Worm (Caenorhabditis elegans) whole organism, L4 larva: ENCODE measurements around the gene nas-13.

Source experiments
- Y75B8A.6 ChIP-seq: fragments of 200-800 bp; sonication (Bioruptor generic); IDR thresholded peaks from 2 replicates; pipeline ENCODE4 v1.3.6; 2022; ENCODE audit warnings: missing genetic modification reagents, missing genetic modification characterization, missing compliant biosample characterization
- ama-1 ChIP-seq: fragments of 150-350 bp; optimal IDR thresholded peaks from 2 replicates; lab custom pipeline; 2014; ENCODE audit warnings: inconsistent platforms, mixed read lengths
- ces-1 ChIP-seq: fragments of 150-350 bp; sonication (generic microtip); optimal IDR thresholded peaks from 4 replicates; lab custom pipeline; 2014; ENCODE audit warnings: missing biosample characterization, missing genetic modification reagents, missing genetic modification characterization
- ctbp-1 ChIP-seq: fragments of 200-800 bp; sonication (Bioruptor generic); IDR thresholded peaks from 2 replicates; pipeline ENCODE4 v1.3.6; 2022; ENCODE audit warnings: missing genetic modification reagents, missing genetic modification characterization, missing compliant biosample characterization
- daf-16 ChIP-seq, 3 experiments: sonication (generic microtip); optimal IDR thresholded peaks; 2 replicates each; lab custom pipeline; 2016 to 2017; ENCODE audit warnings: missing genetic modification characterization in 3 of 3, missing genetic modification reagents in 3 of 3, mild to moderate bottlenecking in 2 of 3, missing compliant biosample characterization in 2 of 3, missing biosample characterization in 1 of 3, moderate library complexity in 1 of 3
- dmd-8 ChIP-seq: fragments of 200-800 bp; sonication (Bioruptor generic); IDR thresholded peaks from 2 replicates; pipeline ENCODE4 v1.3.6; 2022; ENCODE audit warnings: missing genetic modification characterization, missing compliant biosample characterization
- egl-43 ChIP-seq: fragments of 200-800 bp; sonication (Bioruptor generic); IDR thresholded peaks from 2 replicates; pipeline ENCODE4 v1.3.6; 2022; ENCODE audit warnings: missing genetic modification reagents, missing genetic modification characterization, missing compliant biosample characterization
- fkh-10 ChIP-seq: fragments of 150-350 bp; optimal IDR thresholded peaks from 2 replicates; lab custom pipeline; 2014; ENCODE audit warnings: missing biosample characterization, missing genetic modification reagents, missing genetic modification characterization
- hlh-11 ChIP-seq: fragments of 200-800 bp; sonication (Bioruptor generic); optimal IDR thresholded peaks from 2 replicates; lab custom pipeline; 2018; ENCODE audit warnings: mild to moderate bottlenecking, missing genetic modification characterization, missing compliant biosample characterization
- jun-1 ChIP-seq: fragments of 150-350 bp; optimal IDR thresholded peaks from 2 replicates; lab custom pipeline; 2014; ENCODE audit warnings: missing biosample characterization, missing genetic modification reagents, missing genetic modification characterization
- mep-1 ChIP-seq: fragments of 150-350 bp; sonication (generic microtip); optimal IDR thresholded peaks from 3 replicates; lab custom pipeline; 2014; ENCODE audit warnings: missing biosample characterization, missing genetic modification characterization
- mes-2 ChIP-seq: sonication (generic microtip); optimal IDR thresholded peaks from 2 replicates; lab custom pipeline; 2016; ENCODE audit warnings: missing genotype, mild to moderate bottlenecking, missing genetic modification characterization, missing compliant biosample characterization; ENCODE audit not compliant: poor library complexity, severe bottlenecking
- mxl-2 ChIP-seq: fragments of 200-800 bp; sonication (Bioruptor generic); conservative IDR thresholded peaks from 2 replicates; pipeline ENCODE4 v1.3.6; 2022; ENCODE audit warnings: missing genetic modification reagents, missing genetic modification characterization, missing compliant biosample characterization
- nhr-25 ChIP-seq: sonication (generic microtip); optimal IDR thresholded peaks from 2 replicates; lab custom pipeline; 2017; ENCODE audit warnings: missing genetic modification characterization, mild to moderate bottlenecking, missing compliant biosample characterization, antibody characterized with exemption, moderate library complexity, borderline replicate concordance; ENCODE audit not compliant: insufficient read depth
- nhr-28 ChIP-seq: fragments of 150-350 bp; optimal IDR thresholded peaks from 2 replicates; lab custom pipeline; 2014; ENCODE audit warnings: missing biosample characterization, missing genetic modification characterization
- nhr-48 ChIP-seq: sonication (generic microtip); optimal IDR thresholded peaks from 2 replicates; lab custom pipeline; 2016; ENCODE audit warnings: mild to moderate bottlenecking, missing genetic modification characterization, missing compliant biosample characterization
- nhr-6 ChIP-seq: fragments of 150-350 bp; optimal IDR thresholded peaks from 2 replicates; lab custom pipeline; 2014; ENCODE audit warnings: missing biosample characterization, missing genetic modification characterization
- nhr-76 ChIP-seq: fragments of 150-350 bp; optimal IDR thresholded peaks from 2 replicates; lab custom pipeline; 2014; ENCODE audit warnings: missing biosample characterization, missing genetic modification characterization
- nhr-77 ChIP-seq: fragments of 150-350 bp; optimal IDR thresholded peaks from 2 replicates; lab custom pipeline; 2014; ENCODE audit warnings: missing biosample characterization, missing genetic modification characterization
- pha-4 ChIP-seq, 2 experiments: fragments of 150-350 bp in 1 of 2; fragments of 200-800 bp in 1 of 2; sonication (Bioruptor generic) in 1 of 2; IDR thresholded peaks in 1 of 2; optimal IDR thresholded peaks in 1 of 2; 2 replicates each; pipeline versions ENCODE4 v1.3.6 to Lab custom; 2014 to 2022; ENCODE audit warnings: missing genetic modification characterization in 2 of 2, missing genetic modification reagents in 2 of 2, missing biosample characterization in 1 of 2, missing compliant biosample characterization in 1 of 2
- sdz-12 ChIP-seq: fragments of 200-800 bp; sonication (Bioruptor generic); optimal IDR thresholded peaks from 2 replicates; lab custom pipeline; 2018; ENCODE audit warnings: mild to moderate bottlenecking, missing genetic modification characterization, missing compliant biosample characterization
- set-16 ChIP-seq: fragments of 200-800 bp; sonication (Bioruptor generic); IDR thresholded peaks from 2 replicates; pipeline ENCODE4 v1.3.6; 2022; ENCODE audit warnings: missing genetic modification reagents, missing genetic modification characterization, missing compliant biosample characterization
- skn-1 ChIP-seq: fragments of 150-350 bp; optimal IDR thresholded peaks from 2 replicates; lab custom pipeline; 2014; ENCODE audit warnings: missing biosample characterization, missing genetic modification characterization
- snpc-1.2 ChIP-seq: fragments of 200-800 bp; sonication (Bioruptor generic); IDR thresholded peaks from 2 replicates; pipeline ENCODE4 v1.3.6; 2022; ENCODE audit warnings: missing genetic modification reagents, missing genetic modification characterization, missing compliant biosample characterization
- unc-130 ChIP-seq: sonication (generic microtip); optimal IDR thresholded peaks from 2 replicates; lab custom pipeline; 2016; ENCODE audit warnings: missing genetic modification reagents, missing genetic modification characterization, missing compliant biosample characterization
- unc-62 ChIP-seq, 3 experiments: fragments of 150-350 bp in 1 of 3; sonication (generic microtip); optimal IDR thresholded peaks in 2 of 3; peaks in 1 of 3; 1 replicate in 1 of 3; 2 replicates in 2 of 3; lab custom pipeline; 2014 to 2017; ENCODE audit warnings: missing biosample characterization in 3 of 3, missing genetic modification characterization in 3 of 3, missing genetic modification reagents in 3 of 3, missing genotype in 1 of 3
- zag-1 ChIP-seq: fragments of 150-350 bp; optimal IDR thresholded peaks from 2 replicates; lab custom pipeline; 2014; ENCODE audit warnings: missing biosample characterization, missing genetic modification characterization
- zip-11 ChIP-seq: fragments of 200-800 bp; sonication (Bioruptor generic); IDR thresholded peaks from 2 replicates; pipeline ENCODE4 v1.3.6; 2022; ENCODE audit warnings: missing genetic modification characterization, missing compliant biosample characterization
- ztf-7 ChIP-seq: fragments of 150-350 bp; optimal IDR thresholded peaks from 2 replicates; lab custom pipeline; 2014; ENCODE audit warnings: missing biosample characterization, missing genetic modification characterization

Gene nas-13

DNA sequence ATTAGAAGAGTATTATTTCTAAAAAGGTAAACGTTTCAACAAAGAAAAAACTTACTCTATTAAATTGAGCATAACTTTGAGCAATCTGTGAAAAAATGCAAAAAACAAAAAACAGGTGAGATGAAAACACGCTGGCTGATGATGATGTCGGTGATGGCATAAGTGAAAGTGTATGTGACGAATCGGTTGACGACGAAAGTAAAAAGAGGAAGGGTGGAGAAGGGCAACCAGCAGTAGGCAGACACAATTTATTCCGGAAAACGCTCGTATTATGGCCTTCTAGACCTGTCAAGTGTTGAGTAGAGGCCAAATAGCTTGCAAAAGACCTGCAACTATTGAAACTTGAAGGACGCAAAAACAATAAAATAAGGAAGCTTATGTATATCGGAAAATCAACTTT is at the start of gene nas-13:
nas-13 (minus strand) TSS at position 323 of the 400 bp plus-strand sequence.
- TF ChIP-seq zip-11 (GFP tag; lab: Robert Waterston, UW), result no peak
- no peak for TF ChIP-seq nhr-28
- TF ChIP-seq ces-1 (GFP tag; lab: Kevin White, UChicago), result no peak
- no peak for TF ChIP-seq nhr-6 (tag; lab: Kevin White, UChicago)
- no peak for TF ChIP-seq jun-1 (tag; lab: Kevin White, UChicago)
- no peak for TF ChIP-seq dmd-8 (GFP tag; lab: Robert Waterston, UW)
- TF ChIP-seq nhr-25, result no peak
- TF ChIP-seq mes-2 (tag; lab: Kevin White, UChicago), result no peak
- no peak for TF ChIP-seq mep-1 (tag; lab: Kevin White, UChicago)
- TF ChIP-seq hlh-11 (tag; lab: Kevin White, UChicago), result no peak
- TF ChIP-seq ztf-7 (tag; lab: Kevin White, UChicago), result no peak

DNA sequence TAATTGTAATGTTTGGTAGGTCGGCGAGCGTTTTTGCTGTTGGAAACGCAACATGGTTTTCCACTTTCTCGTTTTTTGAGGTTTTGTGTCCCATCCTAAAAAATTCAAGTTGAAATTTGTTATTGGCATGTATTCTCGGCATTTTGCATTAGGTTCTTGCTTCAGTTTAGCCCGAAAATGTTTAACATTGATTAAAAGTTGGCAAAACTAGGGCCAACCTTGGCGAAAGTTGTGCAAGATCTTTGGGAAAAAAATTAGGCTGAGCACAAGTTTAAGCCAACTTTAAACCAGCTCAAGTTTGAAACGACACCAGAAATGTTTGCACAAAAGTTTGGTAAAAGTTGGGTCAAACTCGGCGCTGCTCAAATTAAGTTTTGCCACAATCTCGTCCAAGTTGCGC is 49.3 kb upstream of the nas-13 start, which contains the start of gene exc-1:
exc-1 (minus strand) TSS at position 101 of the 400 bp plus-strand sequence.
- no peak for TF ChIP-seq unc-62 (GFP tag; optimal IDR thresholded peaks at IDR 0.05 in 1 of 2; lab: Kevin White, UChicago)
- TF ChIP-seq unc-62 (tag; optimal IDR thresholded peaks at IDR 0.05; lab: Kevin White, UChicago), result no peak
- no peak for TF ChIP-seq nhr-48 (tag; lab: Kevin White, UChicago)
- no peak for TF ChIP-seq ctbp-1 (GFP tag; lab: Robert Waterston, UW)
- TF ChIP-seq ama-1 (lab: Kevin White, UChicago), result no peak
- TF ChIP-seq, all 104 proteins: peak for 0

DNA sequence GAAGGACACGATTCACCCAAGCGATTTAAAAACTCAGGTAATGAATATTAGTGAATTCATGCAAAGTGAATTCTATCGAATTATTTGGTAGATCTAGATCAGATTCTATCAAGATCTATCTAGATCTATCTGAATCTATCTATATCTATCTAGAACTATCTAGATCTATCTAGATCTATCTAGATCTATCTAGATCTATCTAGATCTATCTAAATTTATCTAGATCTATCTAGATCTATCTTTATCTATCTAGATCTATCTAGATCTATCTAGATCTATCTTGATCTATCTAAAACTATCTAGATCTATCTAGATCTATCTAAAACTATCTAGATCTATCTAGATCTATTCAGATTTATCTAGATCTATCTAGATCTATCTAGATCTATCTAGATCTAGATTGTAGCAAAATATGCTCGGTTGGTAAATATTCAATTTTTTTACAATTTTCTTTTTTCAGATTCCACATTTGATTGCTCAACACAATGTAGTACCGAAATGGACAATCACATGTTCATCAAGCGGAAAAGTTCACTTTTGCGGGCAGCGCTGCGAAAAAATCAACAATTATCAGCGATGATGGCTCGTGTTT is 42.0 kb upstream of the nas-13 start:
- TF ChIP-seq ama-1 (lab: Kevin White, UChicago) (no peak), unc-130 (GFP tag; lab: Kevin White, UChicago) (no peak), nhr-77 (tag; lab: Kevin White, UChicago) (no peak), pha-4 (GFP tag; IDR thresholded peaks at IDR 0.05; lab: Robert Waterston, UW) (no peak), pha-4 (tag; optimal IDR thresholded peaks at IDR 0.05; lab: Kevin White, UChicago) (no peak), mxl-2 (GFP tag; lab: Robert Waterston, UW) (no peak), zag-1 (tag; lab: Kevin White, UChicago) (no peak), nhr-48 (tag; lab: Kevin White, UChicago) (peak; percentile 6), ctbp-1 (GFP tag; lab: Robert Waterston, UW) (no peak)

DNA sequence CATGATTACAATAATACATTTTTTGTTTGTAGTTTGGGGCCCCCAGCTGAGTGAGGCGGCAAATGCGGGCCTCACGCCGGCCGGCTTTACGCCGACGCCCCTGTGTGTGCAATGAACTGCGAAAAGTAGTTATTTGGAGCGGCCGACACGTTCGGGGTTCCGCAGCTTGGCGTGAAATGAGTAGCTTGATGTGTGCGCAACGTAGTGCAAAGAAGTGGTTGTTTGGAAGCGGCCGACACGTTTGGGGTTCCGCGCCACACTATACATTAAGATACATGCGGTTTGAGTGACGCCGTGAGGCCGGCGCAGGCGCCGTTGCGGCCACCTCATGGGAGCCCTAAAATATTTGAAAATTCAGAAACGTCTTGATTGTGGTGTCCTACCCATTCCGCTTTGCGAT is 40.6 kb upstream of the nas-13 start:
- TF ChIP-seq snpc-1.2 (GFP tag; lab: Robert Waterston, UW) (0 out of 2 replicates have a peak, but pooled peaks have one; percentile 42), sdz-12 (GFP tag; lab: Kevin White, UChicago) (no peak), dmd-8 (GFP tag; lab: Robert Waterston, UW) (no peak), skn-1 (tag; lab: Kevin White, UChicago) (no peak), daf-16 (GFP tag; optimal IDR thresholded peaks at IDR 0.05; lab: Kevin White, UChicago) (no peak), daf-16 (tag; optimal IDR thresholded peaks at IDR 0.05; lab: Kevin White, UChicago) (no peak), set-16 (peak; percentile 52), egl-43 (GFP tag; lab: Robert Waterston, UW) (0 out of 2 replicates have a peak, but pooled peaks have one; percentile 10), Y75B8A.6 (GFP tag; lab: Robert Waterston, UW) (no peak), nhr-76 (tag; lab: Kevin White, UChicago) (no peak)

DNA sequence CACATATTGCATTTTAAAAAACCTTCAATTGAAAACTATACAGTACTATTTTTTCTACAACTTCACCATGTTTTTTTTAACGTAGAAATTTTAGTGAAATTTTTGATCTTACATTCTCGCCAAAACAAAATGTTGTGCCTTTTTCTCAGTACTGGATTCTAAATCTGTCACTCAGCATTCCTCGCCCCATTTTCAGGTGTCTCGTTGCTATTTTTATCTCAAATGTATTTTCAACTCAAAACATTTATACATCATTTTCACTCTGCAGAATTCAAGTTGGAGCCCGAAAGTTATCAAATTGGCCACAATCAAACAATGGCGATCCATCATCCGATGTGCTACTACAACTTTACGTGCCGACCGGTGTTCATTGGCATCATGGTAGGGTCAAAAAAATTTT is 38.0 kb upstream of the nas-13 start, which contains the start of gene sprr-1:
sprr-1 (plus strand) TSS at position 269 of the 400 bp plus-strand sequence.
- TF ChIP-seq unc-62 (GFP tag; optimal IDR thresholded peaks at IDR 0.05 in 1 of 2; lab: Kevin White, UChicago) (peak in 1 of 2 experiments; percentile 95), unc-62 (tag; optimal IDR thresholded peaks at IDR 0.05; lab: Kevin White, UChicago) (no peak), fkh-10 (GFP tag; lab: Kevin White, UChicago) (no peak)
- TF ChIP-seq, all 104 proteins: peak for 1
